Fruit fly (Drosophila melanogaster): ENCODE measurements around the gene CG9988.

The CG9988 gene

DNA sequence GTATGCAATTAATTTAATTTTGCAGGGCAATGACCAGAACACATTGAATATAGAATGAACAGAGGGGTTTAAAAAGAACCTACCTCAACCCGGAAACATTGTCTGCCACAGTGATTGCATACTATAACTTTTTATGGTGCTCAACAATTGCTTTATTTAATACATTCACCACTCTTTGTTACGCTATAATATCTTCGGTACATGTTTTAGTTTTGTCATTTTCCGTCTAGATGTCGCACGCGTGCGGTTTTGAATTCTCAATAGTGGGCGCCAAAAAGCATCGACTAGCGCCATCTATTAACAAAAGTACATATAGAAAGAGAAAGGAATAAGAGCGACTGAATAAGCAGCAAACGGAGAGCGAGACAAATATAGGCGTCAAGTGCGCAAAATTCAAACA lies 35.9 kb downstream of the CG9988 start (continued):
- peak; percentile 87 for TF ChIP-seq CG13624 (GFP tag; optimal IDR thresholded peaks at IDR 0.05)
- TF ChIP-seq CG7745 (tag; optimal IDR thresholded peaks at IDR 0.05) = no peak
- peak; percentile 42 for TF ChIP-seq CG11723 (GFP tag; optimal IDR thresholded peaks at IDR 0.05)
- TF ChIP-seq CG15269 (tag; optimal IDR thresholded peaks at IDR 0.05) = no peak
- no peak for TF ChIP-seq GATAe (GFP tag; conservative IDR thresholded peaks at IDR 0.05)
- TF ChIP-seq CG32772 (GFP tag; IDR thresholded peaks at IDR 0.05) = peak; percentile 86
- TF ChIP-seq rib (GFP tag; IDR thresholded peaks at IDR 0.05) = no peak
- TF ChIP-seq Trl (optimal IDR thresholded peaks at IDR 0.05) = no peak
- peak; percentile 95 for TF ChIP-seq Trl (GFP tag; optimal IDR thresholded peaks at IDR 0.05)
- peak; percentile 18 for TF ChIP-seq nom (GFP tag; optimal IDR thresholded peaks at IDR 0.05)
- TF ChIP-seq CG11695 (GFP tag; IDR thresholded peaks at IDR 0.05) = peak; percentile 47; the same call in 2 of the 3 replicates
- peak; percentile 63 for TF ChIP-seq CG12219 (GFP tag; optimal IDR thresholded peaks at IDR 0.05)
- peak; percentile 73 for TF ChIP-seq HLH54F (GFP tag; optimal IDR thresholded peaks at IDR 0.05)
- TF ChIP-seq Awh (GFP tag; IDR thresholded peaks at IDR 0.05) = peak; percentile 81
- peak; percentile 64 for TF ChIP-seq CG3838 (GFP tag; optimal IDR thresholded peaks at IDR 0.05)
- TF ChIP-seq tap (tag; optimal IDR thresholded peaks at IDR 0.05) = peak; percentile 51
- peak; percentile 34 for TF ChIP-seq CG12299 (tag; optimal IDR thresholded peaks at IDR 0.05)
- peak; percentile 37 for TF ChIP-seq CG10543 (GFP tag; optimal IDR thresholded peaks at IDR 0.05)
- TF ChIP-seq Hr78 (GFP tag; optimal IDR thresholded peaks at IDR 0.05) = no peak
- peak; percentile 67 for TF ChIP-seq cato (GFP tag; optimal IDR thresholded peaks at IDR 0.05; ENCODE audit: borderline replicate concordance)
- TF ChIP-seq HLHmδ (GFP tag; optimal IDR thresholded peaks at IDR 0.05) = peak; percentile 86
- TF ChIP-seq CG6654 (GFP tag; optimal IDR thresholded peaks at IDR 0.05) = peak; percentile 72
- TF ChIP-seq nmo (GFP tag; optimal IDR thresholded peaks at IDR 0.05) = peak; percentile 82
- TF ChIP-seq CG17802 (tag; optimal IDR thresholded peaks at IDR 0.05) = peak; percentile 86
- TF ChIP-seq Fer3 (tag; optimal IDR thresholded peaks at IDR 0.05) = peak; percentile 87
- TF ChIP-seq Meics (GFP tag; optimal IDR thresholded peaks at IDR 0.05) = peak; percentile 85
- TF ChIP-seq gcm2 (GFP tag; optimal IDR thresholded peaks at IDR 0.05) = peak; percentile 24
- peak; percentile 69 for TF ChIP-seq ap (GFP tag; IDR thresholded peaks at IDR 0.05)
- TF ChIP-seq Abd-B (GFP tag; optimal IDR thresholded peaks at IDR 0.05) = peak; percentile 65
- peak; percentile 33 for TF ChIP-seq Deaf1 (tag; optimal IDR thresholded peaks at IDR 0.05)
- peak; percentile 52 for TF ChIP-seq schlank (tag; optimal IDR thresholded peaks at IDR 0.05)
- TF ChIP-seq CG33213 (GFP tag; optimal IDR thresholded peaks at IDR 0.05) = peak; percentile 92
- TF ChIP-seq ttk (GFP tag; IDR thresholded peaks at IDR 0.05) = peak; percentile 83
- no peak for TF ChIP-seq hbn (GFP tag; IDR thresholded peaks at IDR 0.05; ENCODE audit: partially characterized antibody)
- TF ChIP-seq amos (GFP tag; IDR thresholded peaks at IDR 0.05; ENCODE audit: partially characterized antibody) = no peak; the same call in 1 of the 2 replicates
- peak; percentile 76 for TF ChIP-seq phol (tag; optimal IDR thresholded peaks at IDR 0.05)
- TF ChIP-seq gsb (GFP tag; IDR thresholded peaks at IDR 0.05) = peak; percentile 55; the same call in 1 of the 2 replicates
- TF ChIP-seq CG7928 (GFP tag; optimal IDR thresholded peaks at IDR 0.05) = peak; percentile 33
- peak; percentile 69 for TF ChIP-seq disco-r (GFP tag; optimal IDR thresholded peaks at IDR 0.05)
- peak; percentile 42 for TF ChIP-seq Spps (tag; optimal IDR thresholded peaks at IDR 0.05)
- peak; percentile 19 for TF ChIP-seq D19B (GFP tag; optimal IDR thresholded peaks at IDR 0.05)
- TF ChIP-seq gfzf (GFP tag; optimal IDR thresholded peaks at IDR 0.05) = peak; percentile 44
- TF ChIP-seq slou (GFP tag; optimal IDR thresholded peaks at IDR 0.05) = peak; percentile 52
- TF ChIP-seq ab (GFP tag; optimal IDR thresholded peaks at IDR 0.05) = no peak
- peak; percentile 78 for TF ChIP-seq sr (GFP tag; IDR thresholded peaks at IDR 0.05)
- no peak for TF ChIP-seq CG30020 (tag; optimal IDR thresholded peaks at IDR 0.05)
- TF ChIP-seq Sry-δ (GFP tag; optimal IDR thresholded peaks at IDR 0.05) = peak; percentile 54
- peak; percentile 56; the same call in 1 of the 2 replicates for TF ChIP-seq bowl (GFP tag; IDR thresholded peaks at IDR 0.05)
- TF ChIP-seq Ravus (GFP tag; IDR thresholded peaks at IDR 0.05) = no peak
- TF ChIP-seq CG10267 (tag; optimal IDR thresholded peaks at IDR 0.05) = peak; percentile 75

Data from whole organism, embryonic.